Worm (Caenorhabditis elegans) whole organism, L4/young adult: ENCODE measurements around the gene Y57A10C.8.

ENCODE experiments used
- W03F9.2 ChIP-seq: fragments of 150-350 bp; optimal IDR thresholded peaks from 2 replicates; lab custom pipeline; 2014; ENCODE audit warnings: missing biosample characterization, missing genetic modification characterization
- dao-5 ChIP-seq: sonication (generic microtip); optimal IDR thresholded peaks from 2 replicates; lab custom pipeline; 2016; ENCODE audit warnings: missing genotype, missing genetic modification characterization, moderate library complexity, missing compliant biosample characterization
- him-1 ChIP-seq: sonication (generic microtip); optimal IDR thresholded peaks from 2 replicates; lab custom pipeline; 2016; ENCODE audit warnings: missing genotype, missing genetic modification reagents, missing genetic modification characterization, missing compliant biosample characterization

Gene Y57A10C.8

ce11 chrII:12379430-12379829, 50.2 kb downstream of the Y57A10C.8 start, which contains the start of gene marc-5:
marc-5 (minus strand) TSS chrII:12379530.
- no peak for TF ChIP-seq dao-5 (tag; lab: Kevin White, UChicago)
- TF ChIP-seq him-1 = no peak
- no peak for TF ChIP-seq W03F9.2

DNA sequence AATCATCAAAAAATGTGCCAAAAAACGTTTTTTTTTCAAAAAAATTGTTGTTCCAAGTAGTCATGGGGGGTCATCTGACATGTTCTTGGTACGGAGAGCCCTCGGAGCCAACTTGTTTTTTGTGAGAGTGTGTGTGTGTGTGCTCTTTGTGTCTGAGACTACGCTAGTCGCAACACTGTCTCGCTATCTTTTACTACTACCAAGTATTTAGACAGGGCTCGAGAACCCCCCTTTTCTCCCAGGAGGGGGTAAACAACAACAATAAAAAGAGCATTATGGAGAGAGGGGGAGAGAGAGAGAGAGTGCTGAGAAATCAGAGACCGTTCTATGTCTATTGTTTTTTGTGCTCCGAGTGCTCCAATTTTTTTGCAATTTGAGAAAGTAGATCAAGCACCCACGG, 50.9 kb downstream of the Y57A10C.8 start:
- TF ChIP-seq W03F9.2 = no peak
- TF ChIP-seq him-1 = peak; percentile 12
